Fruit fly (Drosophila melanogaster): Measurements from ENCODE around the gene ifc.
A peak's percentile ranks its signal among the peaks of the same experiment; 100 is the strongest.

The ifc gene

dm6 chr2L:6012303-6013070, 26.3 kb downstream of the ifc start, which contains the start of gene CG9098:
Gene CG9098 (minus strand): TSS chr2L:6012338.
- TF ChIP-seq noc (tag; optimal IDR thresholded peaks at IDR 0.05): no peak

- no peak for TF ChIP-seq noc (tag; optimal IDR thresholded peaks at IDR 0.05)
Observed at dm6 chr2L:6013071-6013417, 26.9 kb downstream of the ifc start.

dm6 chr2L:6019352-6020131, 33.4 kb downstream of the ifc start, which contains the start of gene H2.0:
Gene H2.0 (minus strand): TSS chr2L:6019402.
- TF ChIP-seq noc (tag; optimal IDR thresholded peaks at IDR 0.05): no peak

- no peak for TF ChIP-seq noc (tag; optimal IDR thresholded peaks at IDR 0.05)
Observed at dm6 chr2L:6020535-6020934, 34.4 kb downstream of the ifc start, which contains the start of gene CG13996. Gene CG13996 (plus strand): TSS chr2L:6020835.

- TF ChIP-seq noc (tag; optimal IDR thresholded peaks at IDR 0.05): no peak
Observed at dm6 chr2L:6022793-6023192, 36.6 kb downstream of the ifc start.

- TF ChIP-seq noc (tag; optimal IDR thresholded peaks at IDR 0.05): no peak
Observed at dm6 chr2L:6024345-6024907, 38.3 kb downstream of the ifc start, which contains the start of gene CG9107. Gene CG9107 (minus strand): TSS chr2L:6024539.

- no peak for TF ChIP-seq noc (tag; optimal IDR thresholded peaks at IDR 0.05)
Observed at dm6 chr2L:6028712-6029111, 42.6 kb downstream of the ifc start.

dm6 chr2L:6031838-6032237, 45.7 kb downstream of the ifc start:
- TF ChIP-seq noc (tag; optimal IDR thresholded peaks at IDR 0.05): no peak

dm6 chr2L:6034344-6034743, 48.2 kb downstream of the ifc start, which contains the start of gene CG9109:
Gene CG9109 (minus strand): TSS chr2L:6034423.
- TF ChIP-seq noc (tag; optimal IDR thresholded peaks at IDR 0.05): no peak

dm6 chr2L:6035155-6035554, 49.0 kb downstream of the ifc start:
- no peak for TF ChIP-seq noc (tag; optimal IDR thresholded peaks at IDR 0.05)

dm6 chr2L:6036710-6037109, 50.6 kb downstream of the ifc start, which contains the start of gene mtm:
Gene mtm (minus strand): TSS chr2L:6037015.
- no peak for TF ChIP-seq noc (tag; optimal IDR thresholded peaks at IDR 0.05)

dm6 chr2L:6037830-6038229, 51.7 kb downstream of the ifc start, which contains the start of the genes CG9117 and CG31643:
Gene CG9117 (minus strand): TSS chr2L:6037902.
Gene CG31643 (plus strand): TSS chr2L:6038117.
- TF ChIP-seq noc (tag; optimal IDR thresholded peaks at IDR 0.05): peak; percentile 76

Measured in whole organism, larva.